Worm (Caenorhabditis elegans) whole organism, L1 larva: Measurements from ENCODE around the gene str-12.

Experiments used
- alr-1 ChIP-seq: fragments of 200-800 bp; sonication (Bioruptor generic); optimal IDR thresholded peaks from 2 replicates; lab custom pipeline; 2018; ENCODE audit warnings: borderline replicate concordance, mild to moderate bottlenecking, missing genetic modification characterization, missing compliant biosample characterization
- fkh-10 ChIP-seq: sonication (generic microtip); optimal IDR thresholded peaks from 2 replicates; lab custom pipeline; 2017; ENCODE audit warnings: missing biosample characterization, missing genetic modification reagents, missing genetic modification characterization
- lin-15B ChIP-seq: fragments of 150-350 bp; sonication (generic microtip); optimal IDR thresholded peaks from 3 replicates; lab custom pipeline; 2014; ENCODE audit warnings: missing biosample characterization, missing genetic modification characterization
- lsy-2 ChIP-seq, 2 experiments: fragments of 150-350 bp; optimal IDR thresholded peaks; 2 replicates each; lab custom pipeline; 2014; ENCODE audit warnings: missing biosample characterization in 2 of 2, missing genetic modification characterization in 2 of 2
- nhr-12 ChIP-seq: sonication (generic microtip); optimal IDR thresholded peaks from 2 replicates; lab custom pipeline; 2017; ENCODE audit warnings: missing biosample characterization, missing genetic modification characterization
- nhr-19 ChIP-seq: fragments of 200-800 bp; sonication (Bioruptor generic); conservative IDR thresholded peaks from 2 replicates; pipeline ENCODE4 v1.3.6; 2022; ENCODE audit warnings: missing genetic modification characterization, missing compliant biosample characterization
- nhr-28 ChIP-seq: fragments of 150-350 bp; optimal IDR thresholded peaks from 2 replicates; lab custom pipeline; 2014; ENCODE audit warnings: missing biosample characterization, missing genetic modification characterization
- nhr-77 ChIP-seq: fragments of 150-350 bp; optimal IDR thresholded peaks from 2 replicates; lab custom pipeline; 2014; ENCODE audit warnings: missing biosample characterization, missing genetic modification characterization
- snpc-4 ChIP-seq: fragments of 150-350 bp; optimal IDR thresholded peaks from 2 replicates; lab custom pipeline; 2014; ENCODE audit warnings: missing biosample characterization, missing genetic modification characterization
- tbx-2 ChIP-seq: sonication (generic microtip); optimal IDR thresholded peaks from 2 replicates; lab custom pipeline; 2016; ENCODE audit warnings: missing genetic modification characterization, missing compliant biosample characterization
- unc-62 ChIP-seq: fragments of 150-350 bp; optimal IDR thresholded peaks from 2 replicates; lab custom pipeline; 2014; ENCODE audit warnings: missing biosample characterization, missing genetic modification reagents, missing genetic modification characterization

ce11 chrV:15567344-15567804 lies 43.3 kb upstream of the str-12 start, which contains the start of gene acs-2:
- TF ChIP-seq nhr-12 (tag; lab: Kevin White, UChicago) (no peak), unc-62 (GFP tag; lab: Kevin White, UChicago) (no peak), alr-1 (tag; lab: Kevin White, UChicago) (no peak), nhr-28 (tag; lab: Kevin White, UChicago) (no peak), lsy-2 (tag; optimal IDR thresholded peaks at IDR 0.05; lab: Kevin White, UChicago) (no peak), fkh-10 (GFP tag; lab: Kevin White, UChicago) (no peak), nhr-77 (tag; lab: Kevin White, UChicago) (no peak), tbx-2 (no peak), nhr-19 (GFP tag; lab: Robert Waterston, UW) (no peak), lin-15B (no peak), snpc-4 (tag; lab: Kevin White, UChicago) (no peak)
